Worm (Caenorhabditis elegans) whole organism, mixed stage, embryonic: ENCODE data around the gene dmsr-15.

ENCODE experiments used
- M03D4.4 ChIP-seq: sonication (generic microtip); optimal IDR thresholded peaks from 2 replicates; lab custom pipeline; 2017; ENCODE audit warnings: mild to moderate bottlenecking, missing genetic modification characterization, missing compliant biosample characterization
- bed-3 ChIP-seq: fragments of 200-800 bp; sonication (Bioruptor generic); optimal IDR thresholded peaks from 3 replicates; lab custom pipeline; 2018; ENCODE audit warnings: mild to moderate bottlenecking, missing genetic modification characterization, moderate library complexity, missing compliant biosample characterization
- blmp-1 ChIP-seq: fragments of 150-350 bp; optimal IDR thresholded peaks from 2 replicates; lab custom pipeline; 2014; ENCODE audit warnings: missing biosample characterization, missing genetic modification characterization
- ceh-39 ChIP-seq: fragments of 150-350 bp; optimal IDR thresholded peaks from 2 replicates; lab custom pipeline; 2014; ENCODE audit warnings: missing biosample characterization, missing genetic modification characterization
- ceh-43 ChIP-seq: fragments of 200-800 bp; sonication (Bioruptor generic); optimal IDR thresholded peaks from 2 replicates; lab custom pipeline; 2018; ENCODE audit warnings: mild to moderate bottlenecking, missing genetic modification characterization, moderate library complexity, missing compliant biosample characterization
- ceh-83 ChIP-seq: fragments of 200-800 bp; sonication (Bioruptor generic); optimal IDR thresholded peaks from 2 replicates; lab custom pipeline; 2018; ENCODE audit warnings: mild to moderate bottlenecking, missing genetic modification characterization, missing compliant biosample characterization
- ces-1 ChIP-seq: fragments of 150-350 bp; optimal IDR thresholded peaks from 2 replicates; lab custom pipeline; 2014; ENCODE audit warnings: missing biosample characterization, missing genetic modification reagents, missing genetic modification characterization
- cnd-1 ChIP-seq: fragments of 200-800 bp; sonication (Bioruptor generic); optimal IDR thresholded peaks from 2 replicates; lab custom pipeline; 2018; ENCODE audit warnings: mild to moderate bottlenecking, missing genetic modification characterization, missing compliant biosample characterization
- drap-1 ChIP-seq: fragments of 200-800 bp; sonication (Bioruptor generic); optimal IDR thresholded peaks from 3 replicates; lab custom pipeline; 2018; ENCODE audit warnings: mild to moderate bottlenecking, missing genetic modification characterization, missing compliant biosample characterization
- elt-1 ChIP-seq: sonication (generic microtip); optimal IDR thresholded peaks from 2 replicates; lab custom pipeline; 2017; ENCODE audit warnings: missing genetic modification characterization, mild to moderate bottlenecking, missing compliant biosample characterization, antibody characterized with exemption, moderate library complexity, borderline replicate concordance; ENCODE audit not compliant: insufficient read depth
- elt-3 ChIP-seq: fragments of 150-350 bp; optimal IDR thresholded peaks from 2 replicates; lab custom pipeline; 2014; ENCODE audit warnings: missing biosample characterization, missing genetic modification characterization
- flh-1 ChIP-seq: fragments of 200-800 bp; sonication (Bioruptor generic); optimal IDR thresholded peaks from 2 replicates; lab custom pipeline; 2018; ENCODE audit warnings: mild to moderate bottlenecking, missing genetic modification characterization, moderate library complexity, missing compliant biosample characterization
- ham-2 ChIP-seq: fragments of 200-800 bp; sonication (Bioruptor generic); optimal IDR thresholded peaks from 2 replicates; lab custom pipeline; 2018; ENCODE audit warnings: mild to moderate bottlenecking, missing genetic modification characterization, missing compliant biosample characterization
- hlh-1 ChIP-seq: fragments of 150-350 bp; optimal IDR thresholded peaks from 2 replicates; lab custom pipeline; 2014; ENCODE audit warnings: missing biosample characterization, missing genetic modification reagents, missing genetic modification characterization
- lin-13 ChIP-seq: fragments of 150-350 bp; optimal IDR thresholded peaks from 2 replicates; lab custom pipeline; 2014; ENCODE audit warnings: missing biosample characterization, missing genetic modification characterization
- lin-32 ChIP-seq: fragments of 200-800 bp; sonication (Bioruptor generic); optimal IDR thresholded peaks from 2 replicates; lab custom pipeline; 2018; ENCODE audit warnings: mild to moderate bottlenecking, missing genetic modification characterization, missing compliant biosample characterization
- lsy-2 ChIP-seq: fragments of 150-350 bp; optimal IDR thresholded peaks from 2 replicates; lab custom pipeline; 2014; ENCODE audit warnings: missing biosample characterization, missing genetic modification characterization
- mab-5 ChIP-seq: fragments of 150-350 bp; optimal IDR thresholded peaks from 2 replicates; lab custom pipeline; 2014; ENCODE audit warnings: missing biosample characterization, missing genetic modification characterization
- mep-1 ChIP-seq: fragments of 150-350 bp; optimal IDR thresholded peaks from 2 replicates; lab custom pipeline; 2017; ENCODE audit warnings: missing biosample characterization, missing genetic modification reagents, missing genetic modification characterization, inconsistent platforms
- mls-2 ChIP-seq: sonication (generic microtip); optimal IDR thresholded peaks from 2 replicates; lab custom pipeline; 2016; ENCODE audit warnings: mild to moderate bottlenecking, missing genetic modification characterization, moderate library complexity, missing compliant biosample characterization
- nhr-12 ChIP-seq: fragments of 150-350 bp; optimal IDR thresholded peaks from 2 replicates; lab custom pipeline; 2014; ENCODE audit warnings: missing biosample characterization, missing genetic modification characterization
- nhr-2 ChIP-seq: fragments of 150-350 bp; optimal IDR thresholded peaks from 2 replicates; lab custom pipeline; 2014; ENCODE audit warnings: missing biosample characterization, missing genetic modification characterization
- nhr-237 ChIP-seq: fragments of 150-350 bp; optimal IDR thresholded peaks from 2 replicates; lab custom pipeline; 2014; ENCODE audit warnings: missing biosample characterization, missing genetic modification characterization
- nhr-28 ChIP-seq: fragments of 150-350 bp; optimal IDR thresholded peaks from 2 replicates; lab custom pipeline; 2014; ENCODE audit warnings: missing biosample characterization, missing genetic modification characterization
- nhr-76 ChIP-seq: sonication (generic microtip); optimal IDR thresholded peaks from 2 replicates; lab custom pipeline; 2017; ENCODE audit warnings: missing biosample characterization, missing genetic modification characterization
- pha-4 ChIP-seq: fragments of 150-350 bp; optimal IDR thresholded peaks from 2 replicates; lab custom pipeline; 2018; ENCODE audit warnings: missing biosample characterization, missing genetic modification reagents, missing genetic modification characterization
- sem-2 ChIP-seq: fragments of 200-800 bp; sonication (Bioruptor generic); optimal IDR thresholded peaks from 2 replicates; lab custom pipeline; 2018; ENCODE audit warnings: mild to moderate bottlenecking, missing genetic modification characterization, missing compliant biosample characterization
- snpc-4 ChIP-seq: fragments of 150-350 bp; optimal IDR thresholded peaks from 2 replicates; lab custom pipeline; 2014; ENCODE audit warnings: missing biosample characterization, missing genetic modification characterization
- sptf-1 ChIP-seq: sonication (generic microtip); optimal IDR thresholded peaks from 2 replicates; lab custom pipeline; 2017; ENCODE audit warnings: mild to moderate bottlenecking, missing genetic modification characterization, moderate library complexity, missing compliant biosample characterization
- tbx-8 ChIP-seq: fragments of 200-800 bp; sonication (Bioruptor generic); optimal IDR thresholded peaks from 2 replicates; lab custom pipeline; 2018; ENCODE audit warnings: mild to moderate bottlenecking, missing genetic modification characterization, moderate library complexity, missing compliant biosample characterization
- unc-120 ChIP-seq: sonication (generic microtip); optimal IDR thresholded peaks from 2 replicates; lab custom pipeline; 2017; ENCODE audit warnings: missing genetic modification characterization, missing compliant biosample characterization; ENCODE audit not compliant: poor library complexity, severe bottlenecking
- unc-39 ChIP-seq: fragments of 150-350 bp; optimal IDR thresholded peaks from 2 replicates; lab custom pipeline; 2014; ENCODE audit warnings: missing biosample characterization, missing genetic modification characterization
- unc-62 ChIP-seq: fragments of 150-350 bp; optimal IDR thresholded peaks from 2 replicates; lab custom pipeline; 2014; ENCODE audit warnings: missing biosample characterization, missing genetic modification reagents, missing genetic modification characterization
- zip-8 ChIP-seq: fragments of 150-350 bp; optimal IDR thresholded peaks from 2 replicates; lab custom pipeline; 2014; ENCODE audit warnings: missing biosample characterization, missing genetic modification characterization
- ztf-11 ChIP-seq: fragments of 150-350 bp; optimal IDR thresholded peaks from 2 replicates; lab custom pipeline; 2014; ENCODE audit warnings: missing biosample characterization, missing genetic modification characterization

Gene dmsr-15

DNA sequence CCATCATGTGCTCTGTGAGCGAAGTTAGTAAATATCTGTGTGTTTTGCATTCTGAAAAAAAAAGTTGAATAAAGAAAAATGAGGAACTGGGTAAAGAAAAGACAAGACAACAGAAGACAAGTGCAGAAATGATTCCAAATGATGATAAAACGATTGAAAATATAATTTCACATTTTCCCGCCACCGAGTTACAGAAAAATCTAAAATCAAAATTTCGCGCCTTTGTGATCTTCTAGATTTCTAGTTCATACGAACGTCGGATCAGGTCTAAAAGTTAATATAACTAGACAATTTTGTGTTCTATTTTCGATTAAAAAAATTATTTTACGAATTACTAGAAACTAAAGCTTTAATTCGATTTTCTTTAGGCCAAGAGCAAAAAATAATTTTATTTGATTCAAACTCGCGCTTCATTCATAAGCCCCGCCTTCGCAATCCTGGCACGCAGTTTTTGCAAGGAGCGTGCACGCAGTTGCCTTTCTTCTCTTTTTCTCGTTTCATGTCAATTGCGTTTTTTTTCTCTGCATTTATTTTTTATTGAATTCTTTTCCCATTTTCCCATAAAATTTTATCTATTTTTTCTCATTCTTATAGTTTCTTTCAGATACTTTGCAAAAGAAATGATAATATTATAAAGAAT, 43.7 kb downstream of the dmsr-15 start, which contains the start of the genes spn-4 and spe-39:
Gene spn-4, minus strand, starts transcription at position 51 of the 640 bp plus-strand sequence.
Gene spe-39, plus strand, starts transcription at position 599 of the 640 bp plus-strand sequence.
- TF ChIP-seq ceh-43 (GFP tag; lab: Kevin White, UChicago): no peak
- peak; percentile 15 for TF ChIP-seq ham-2 (GFP tag; lab: Kevin White, UChicago)
- no peak for TF ChIP-seq unc-120 (tag; lab: Kevin White, UChicago)
- peak; percentile 49 for TF ChIP-seq M03D4.4 (tag; lab: Kevin White, UChicago)
- no peak for TF ChIP-seq mls-2 (tag; lab: Kevin White, UChicago)
- TF ChIP-seq bed-3 (GFP tag; lab: Kevin White, UChicago): no peak
- TF ChIP-seq mep-1 (tag; lab: Kevin White, UChicago): peak; percentile 69
- TF ChIP-seq nhr-237 (tag; lab: Kevin White, UChicago): peak; percentile 47
- peak; percentile 30 for TF ChIP-seq blmp-1
- no peak for TF ChIP-seq unc-62 (GFP tag; lab: Kevin White, UChicago)
- TF ChIP-seq zip-8: no peak
- no peak for TF ChIP-seq cnd-1
- TF ChIP-seq unc-39 (tag; lab: Kevin White, UChicago): no peak
- peak; percentile 26 for TF ChIP-seq hlh-1 (tag; lab: Kevin White, UChicago)
- TF ChIP-seq lin-13 (tag; lab: Kevin White, UChicago): peak; percentile 44
- TF ChIP-seq drap-1 (GFP tag; lab: Kevin White, UChicago): no peak
- TF ChIP-seq snpc-4 (tag; lab: Kevin White, UChicago): no peak
- TF ChIP-seq ceh-83 (GFP tag; lab: Kevin White, UChicago): no peak
- TF ChIP-seq ztf-11: peak; percentile 50
- no peak for TF ChIP-seq elt-3 (tag; lab: Kevin White, UChicago)
- TF ChIP-seq lin-32: no peak
- TF ChIP-seq elt-1 (tag; lab: Kevin White, UChicago): peak; percentile 6
- TF ChIP-seq ces-1 (GFP tag; lab: Kevin White, UChicago): peak; percentile 79
- no peak for TF ChIP-seq flh-1 (GFP tag; lab: Kevin White, UChicago)
- peak; percentile 69 for TF ChIP-seq sptf-1 (tag; lab: Kevin White, UChicago)
- TF ChIP-seq ceh-39 (tag; lab: Kevin White, UChicago): peak; percentile 13
- TF ChIP-seq pha-4 (tag; lab: Kevin White, UChicago): no peak
- no peak for TF ChIP-seq nhr-76
- peak; percentile 48 for TF ChIP-seq mab-5 (tag; lab: Kevin White, UChicago)
- peak; percentile 38 for TF ChIP-seq nhr-12
- no peak for TF ChIP-seq tbx-8 (GFP tag; lab: Kevin White, UChicago)
- peak; percentile 29 for TF ChIP-seq nhr-2 (tag; lab: Kevin White, UChicago)
- TF ChIP-seq lsy-2 (tag; lab: Kevin White, UChicago): peak; percentile 49

DNA sequence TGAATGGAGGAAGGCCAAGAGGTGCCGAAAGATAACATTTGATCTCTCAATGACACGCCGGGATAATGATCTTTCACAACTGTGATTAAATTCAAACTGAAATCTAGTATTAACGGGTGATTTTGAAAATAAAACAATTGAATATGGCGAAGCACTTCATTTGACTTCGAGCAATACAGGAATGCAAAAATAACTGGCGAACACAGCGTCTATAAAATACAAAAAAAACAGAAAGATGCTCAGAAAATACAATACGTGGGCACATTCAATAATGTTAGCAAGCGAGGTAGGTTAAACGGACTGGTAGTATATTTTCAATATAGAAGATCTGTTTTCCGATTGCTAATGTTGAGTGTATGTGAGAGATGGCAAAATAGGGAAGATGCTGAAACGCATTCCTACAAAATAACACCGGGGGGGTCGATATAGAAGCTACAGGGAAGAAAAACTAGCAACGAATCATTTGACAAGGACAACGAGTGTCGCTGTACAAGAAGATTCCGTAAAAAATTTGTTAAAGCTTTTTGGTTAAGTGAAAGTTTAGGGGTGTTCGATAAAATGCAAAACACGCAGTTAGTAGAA, 45.6 kb downstream of the dmsr-15 start:
- no peak for TF ChIP-seq nhr-28
- TF ChIP-seq ztf-11: no peak
- TF ChIP-seq snpc-4 (tag; lab: Kevin White, UChicago): no peak
- TF ChIP-seq lin-32: no peak
- TF ChIP-seq unc-39 (tag; lab: Kevin White, UChicago): no peak
- TF ChIP-seq nhr-12: no peak
- TF ChIP-seq elt-1 (tag; lab: Kevin White, UChicago): no peak
- TF ChIP-seq ceh-83 (GFP tag; lab: Kevin White, UChicago): no peak
- no peak for TF ChIP-seq flh-1 (GFP tag; lab: Kevin White, UChicago)
- no peak for TF ChIP-seq mls-2 (tag; lab: Kevin White, UChicago)
- TF ChIP-seq ceh-43 (GFP tag; lab: Kevin White, UChicago): no peak

DNA sequence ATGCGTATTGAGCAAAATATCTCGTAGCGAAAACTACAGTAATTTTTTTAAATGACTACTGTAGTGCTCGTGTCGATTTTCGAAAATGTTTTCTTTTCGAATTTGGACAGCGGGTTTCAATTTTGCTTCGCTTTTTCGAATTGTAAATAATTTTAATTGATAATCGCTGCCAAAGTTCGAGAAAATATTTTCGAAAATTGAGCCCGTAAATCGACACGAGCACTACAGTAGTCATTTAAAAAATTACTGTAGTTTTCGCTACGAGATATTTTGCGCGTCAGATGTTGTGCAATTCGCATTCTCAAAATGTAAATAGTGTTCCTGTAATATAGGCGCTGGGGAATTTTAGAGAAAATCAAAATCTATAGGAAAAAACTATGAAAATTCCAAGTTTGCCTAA, 46.4 kb downstream of the dmsr-15 start:
- no peak for TF ChIP-seq lin-13 (tag; lab: Kevin White, UChicago)
- no peak for TF ChIP-seq drap-1 (GFP tag; lab: Kevin White, UChicago)
- no peak for TF ChIP-seq blmp-1
- no peak for TF ChIP-seq mep-1 (tag; lab: Kevin White, UChicago)
- no peak for TF ChIP-seq ceh-83 (GFP tag; lab: Kevin White, UChicago)
- TF ChIP-seq ces-1 (GFP tag; lab: Kevin White, UChicago): no peak
- no peak for TF ChIP-seq ztf-11
- no peak for TF ChIP-seq sem-2 (GFP tag; lab: Kevin White, UChicago)
- no peak for TF ChIP-seq snpc-4 (tag; lab: Kevin White, UChicago)
- TF ChIP-seq lin-32: no peak
- TF ChIP-seq bed-3 (GFP tag; lab: Kevin White, UChicago): no peak
- TF ChIP-seq ceh-39 (tag; lab: Kevin White, UChicago): no peak
- TF ChIP-seq cnd-1: no peak
- TF ChIP-seq, all 35 proteins: peak for 0
